Worm (Caenorhabditis elegans) whole organism, young adult: ENCODE measurements around the gene Y57A10C.9.

Source experiments
- C17E4.6 ChIP-seq: fragments of 200-800 bp; sonication (Bioruptor generic); IDR thresholded peaks from 2 replicates; pipeline ENCODE4 v1.3.6; 2022; ENCODE audit warnings: missing genetic modification reagents, missing genetic modification characterization, missing compliant biosample characterization
- F57A8.1 ChIP-seq: fragments of 200-800 bp; sonication (Bioruptor generic); optimal IDR thresholded peaks from 2 replicates; lab custom pipeline; 2018; ENCODE audit warnings: mild to moderate bottlenecking, missing genetic modification characterization, moderate library complexity, missing compliant biosample characterization
- ceh-79 ChIP-seq: sonication (generic microtip); optimal IDR thresholded peaks from 2 replicates; lab custom pipeline; 2017; ENCODE audit warnings: mild to moderate bottlenecking, missing genetic modification characterization, missing compliant biosample characterization
- dox-1 ChIP-seq: fragments of 200-800 bp; sonication (Bioruptor generic); IDR thresholded peaks from 2 replicates; pipeline ENCODE4 v1.3.6; 2022; ENCODE audit warnings: missing genetic modification reagents, missing genetic modification characterization, missing compliant biosample characterization
- madf-10 ChIP-seq: sonication (generic microtip); optimal IDR thresholded peaks from 2 replicates; lab custom pipeline; 2016; ENCODE audit warnings: mild to moderate bottlenecking, missing genetic modification characterization, missing compliant biosample characterization

DNA sequence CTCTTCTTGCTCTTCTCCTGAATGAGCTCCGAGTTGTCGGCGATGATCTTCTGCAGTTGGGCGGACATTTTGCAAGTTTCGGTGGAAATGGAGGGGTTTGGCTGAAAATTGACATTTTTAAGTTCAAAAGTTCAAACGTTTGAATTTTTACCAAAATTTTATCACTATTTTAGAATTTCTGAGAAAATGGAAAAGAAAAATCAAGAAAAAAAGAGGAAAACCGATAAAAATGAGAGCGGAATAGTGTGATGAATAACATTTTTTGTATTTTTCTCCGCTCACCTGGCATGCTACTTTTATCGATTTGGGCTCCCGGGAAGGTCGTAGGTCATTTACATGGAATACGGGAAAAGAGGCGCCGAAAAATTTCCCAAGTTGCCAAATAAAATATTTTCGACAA is 46.7 kb upstream of the Y57A10C.9 start, which contains the start of gene F15A4.10:
- TF ChIP-seq F57A8.1 (GFP tag; lab: Kevin White, UChicago) (no peak), madf-10 (tag; lab: Kevin White, UChicago) (no peak), dox-1 (GFP tag; lab: Robert Waterston, UW) (no peak), C17E4.6 (GFP tag; lab: Robert Waterston, UW) (no peak), ceh-79 (tag; lab: Kevin White, UChicago) (no peak)
